Fruit fly (Drosophila melanogaster) whole organism, embryonic: ENCODE measurements around the gene CG34251.

Experiments
- Ada2b ChIP-seq: fragments of 200-800 bp; sonication (Bioruptor generic); IDR thresholded peaks from 2 replicates; pipeline ENCODE4 v1.3.6; 2022; ENCODE audit warnings: missing biosample characterization, missing genetic modification characterization
- C15 ChIP-seq: fragments of 200-800 bp; sonication (Bioruptor generic); IDR thresholded peaks from 3 replicates; pipeline ENCODE4 v1.3.6; 2022; ENCODE audit warnings: missing biosample characterization, missing genetic modification characterization
- CG10274 ChIP-seq: fragments of 200-800 bp; sonication (Bioruptor generic); optimal IDR thresholded peaks from 3 replicates; lab custom pipeline; 2017; ENCODE audit warnings: missing biosample characterization, mild to moderate bottlenecking, missing genetic modification characterization
- CG11085 ChIP-seq: fragments of 200-800 bp; sonication (Bioruptor generic); IDR thresholded peaks from 2 replicates; pipeline ENCODE4 v1.3.6; 2022; ENCODE audit warnings: missing biosample characterization, missing genetic modification characterization
- CG11093 ChIP-seq: fragments of 200-800 bp; sonication (Bioruptor generic); IDR thresholded peaks from 3 replicates; pipeline ENCODE4 v1.3.6; 2022; ENCODE audit warnings: missing biosample characterization, missing genetic modification characterization
- CG12155 ChIP-seq: fragments of 200-800 bp; sonication (Bioruptor generic); optimal IDR thresholded peaks from 3 replicates; lab custom pipeline; 2016; ENCODE audit warnings: missing biosample characterization, missing genetic modification characterization
- CG12219 ChIP-seq: fragments of 200-800 bp; sonication (Bioruptor generic); optimal IDR thresholded peaks from 3 replicates; lab custom pipeline; 2018; ENCODE audit warnings: missing biosample characterization, mild to moderate bottlenecking, missing genetic modification characterization
- CG1233 ChIP-seq: fragments of 200-800 bp; sonication (Bioruptor generic); optimal IDR thresholded peaks from 4 replicates; lab custom pipeline; 2018; ENCODE audit warnings: missing biosample characterization, mild to moderate bottlenecking, missing genetic modification characterization
- CG12744 ChIP-seq: fragments of 200-800 bp; sonication (Bioruptor generic); optimal IDR thresholded peaks from 2 replicates; lab custom pipeline; 2016; ENCODE audit warnings: missing biosample characterization, missing genetic modification characterization
- CG12769 ChIP-seq: fragments of 200-800 bp; sonication (Bioruptor generic); optimal IDR thresholded peaks from 2 replicates; lab custom pipeline; 2019; ENCODE audit warnings: missing biosample characterization, mild to moderate bottlenecking, missing genetic modification characterization, moderate library complexity
- CG13287 ChIP-seq: fragments of 200-800 bp; sonication (Bioruptor generic); IDR thresholded peaks from 2 replicates; pipeline ENCODE4 v1.3.6; 2022; ENCODE audit warnings: missing biosample characterization, missing genetic modification characterization; ENCODE audit not compliant: partially characterized antibody
- CG13775 ChIP-seq: fragments of 200-800 bp; sonication (Bioruptor generic); optimal IDR thresholded peaks from 3 replicates; lab custom pipeline; 2017; ENCODE audit warnings: missing biosample characterization, mild to moderate bottlenecking, missing genetic modification characterization
- CG14014 ChIP-seq: fragments of 200-800 bp; sonication (Bioruptor generic); IDR thresholded peaks from 2 replicates; pipeline ENCODE4 v1.3.6; 2022; ENCODE audit warnings: missing biosample characterization, missing genetic modification characterization
- CG14441 ChIP-seq: fragments of 200-800 bp; sonication (Bioruptor generic); IDR thresholded peaks from 2 replicates; pipeline ENCODE4 v1.3.6; 2022; ENCODE audit warnings: missing biosample characterization, missing genetic modification characterization
- CG15514 ChIP-seq: fragments of 200-800 bp; sonication (Bioruptor generic); optimal IDR thresholded peaks from 3 replicates; lab custom pipeline; 2017; ENCODE audit warnings: missing biosample characterization, missing genetic modification characterization, mild to moderate bottlenecking, moderate library complexity, missing genetic modification reagents
- CG1603 ChIP-seq: fragments of 200-800 bp; sonication (Bioruptor generic); optimal IDR thresholded peaks from 2 replicates; lab custom pipeline; 2019; ENCODE audit warnings: missing biosample characterization, mild to moderate bottlenecking, missing genetic modification characterization, moderate library complexity
- CG32772 ChIP-seq: fragments of 200-800 bp; sonication (Bioruptor generic); IDR thresholded peaks from 2 replicates; pipeline ENCODE4 v1.3.6; 2022; ENCODE audit warnings: missing biosample characterization, missing genetic modification characterization
- CG3847 ChIP-seq: fragments of 200-800 bp; sonication (Bioruptor generic); IDR thresholded peaks from 2 replicates; pipeline ENCODE4 v1.3.6; 2022; ENCODE audit warnings: missing biosample characterization, missing genetic modification characterization
- CG43689 ChIP-seq: fragments of 200-800 bp; sonication (Bioruptor generic); IDR thresholded peaks from 2 replicates; pipeline ENCODE4 v1.3.6; 2022; ENCODE audit warnings: missing biosample characterization, missing genetic modification characterization
- CG4404 ChIP-seq: fragments of 200-800 bp; sonication (Bioruptor generic); IDR thresholded peaks from 2 replicates; pipeline ENCODE4 v1.3.6; 2022; ENCODE audit warnings: missing biosample characterization, missing genetic modification characterization
- CG4617 ChIP-seq: fragments of 200-800 bp; sonication (Bioruptor generic); optimal IDR thresholded peaks from 3 replicates; lab custom pipeline; 2016; ENCODE audit warnings: missing biosample characterization, missing genetic modification characterization, borderline replicate concordance
- CG4820 ChIP-seq: fragments of 200-800 bp; sonication (Bioruptor generic); optimal IDR thresholded peaks from 3 replicates; lab custom pipeline; 2016; ENCODE audit warnings: missing biosample characterization, missing genetic modification characterization
- CG6765 ChIP-seq: fragments of 200-800 bp; sonication (Bioruptor generic); optimal IDR thresholded peaks from 3 replicates; lab custom pipeline; 2017; ENCODE audit warnings: missing biosample characterization, mild to moderate bottlenecking, missing genetic modification characterization
- CG7987 ChIP-seq: fragments of 200-800 bp; sonication (Bioruptor generic); optimal IDR thresholded peaks from 2 replicates; lab custom pipeline; 2018; ENCODE audit warnings: missing biosample characterization, mild to moderate bottlenecking, missing genetic modification characterization, moderate library complexity
- Chrac-16 ChIP-seq: fragments of 200-800 bp; sonication (Bioruptor generic); optimal IDR thresholded peaks from 3 replicates; lab custom pipeline; 2016; ENCODE audit warnings: missing biosample characterization, missing genetic modification characterization
- Dad ChIP-seq: fragments of 200-800 bp; sonication (Bioruptor generic); optimal IDR thresholded peaks from 3 replicates; lab custom pipeline; 2016; ENCODE audit warnings: missing biosample characterization, missing genetic modification characterization
- MESR4 ChIP-seq: fragments of 200-800 bp; sonication (Bioruptor generic); optimal IDR thresholded peaks from 2 replicates; lab custom pipeline; 2018; ENCODE audit warnings: missing biosample characterization, mild to moderate bottlenecking, missing genetic modification characterization, moderate library complexity
- MTF-1 ChIP-seq: fragments of 200-800 bp; sonication (Bioruptor generic); optimal IDR thresholded peaks from 2 replicates; lab custom pipeline; 2018; ENCODE audit warnings: missing biosample characterization, mild to moderate bottlenecking, missing genetic modification characterization, borderline replicate concordance
- Mad ChIP-seq: fragments of 200-800 bp; sonication (Bioruptor generic); optimal IDR thresholded peaks from 2 replicates; lab custom pipeline; 2016; ENCODE audit warnings: missing biosample characterization, missing genetic modification characterization
- Meics ChIP-seq: fragments of 200-800 bp; sonication (Bioruptor generic); optimal IDR thresholded peaks from 2 replicates; lab custom pipeline; 2017; ENCODE audit warnings: missing biosample characterization, mild to moderate bottlenecking, missing genetic modification characterization
- Oli ChIP-seq: fragments of 200-800 bp; sonication (Bioruptor generic); optimal IDR thresholded peaks from 2 replicates; lab custom pipeline; 2018; ENCODE audit warnings: missing biosample characterization, mild to moderate bottlenecking, missing genetic modification characterization, moderate library complexity
- Scr ChIP-seq: fragments of 200-800 bp; sonication (Bioruptor generic); IDR thresholded peaks from 2 replicates; pipeline ENCODE4 v1.3.6; 2022; ENCODE audit warnings: missing biosample characterization, missing genetic modification characterization; ENCODE audit not compliant: partially characterized antibody
- Side ChIP-seq: fragments of 200-800 bp; sonication (Bioruptor generic); optimal IDR thresholded peaks from 2 replicates; lab custom pipeline; 2016; ENCODE audit warnings: missing biosample characterization, missing genetic modification characterization
- Sox100B ChIP-seq: fragments of 200-800 bp; sonication (Bioruptor generic); optimal IDR thresholded peaks from 3 replicates; lab custom pipeline; 2018; ENCODE audit warnings: missing biosample characterization, mild to moderate bottlenecking, missing genetic modification characterization
- ac ChIP-seq: fragments of 200-800 bp; sonication (Bioruptor generic); optimal IDR thresholded peaks from 3 replicates; lab custom pipeline; 2017; ENCODE audit warnings: missing biosample characterization, mild to moderate bottlenecking, missing genetic modification characterization
- ara ChIP-seq: fragments of 200-800 bp; sonication (Bioruptor generic); IDR thresholded peaks from 2 replicates; pipeline ENCODE4 v1.3.6; 2022; ENCODE audit warnings: missing biosample characterization, missing genetic modification characterization
- ase ChIP-seq: fragments of 200-800 bp; sonication (Bioruptor generic); IDR thresholded peaks from 3 replicates; pipeline ENCODE4 v1.3.6; 2022; ENCODE audit warnings: missing biosample characterization, missing genetic modification characterization
- dati ChIP-seq: fragments of 200-800 bp; sonication (Bioruptor generic); IDR thresholded peaks from 2 replicates; pipeline ENCODE4 v1.3.6; 2022; ENCODE audit warnings: missing biosample characterization, missing genetic modification characterization
- ftz-f1 ChIP-seq: fragments of 200-800 bp; sonication (Bioruptor generic); optimal IDR thresholded peaks from 2 replicates; lab custom pipeline; 2016; ENCODE audit warnings: missing biosample characterization, missing genetic modification characterization
- hbn ChIP-seq: fragments of 200-800 bp; sonication (Bioruptor generic); IDR thresholded peaks from 2 replicates; pipeline ENCODE4 v1.3.6; 2022; ENCODE audit warnings: missing biosample characterization, missing genetic modification characterization; ENCODE audit not compliant: partially characterized antibody
- kni ChIP-seq: fragments of 200-800 bp; sonication (Bioruptor generic); optimal IDR thresholded peaks from 3 replicates; lab custom pipeline; 2017; ENCODE audit warnings: mild to moderate bottlenecking, missing biosample characterization, missing genetic modification reagents, missing genetic modification characterization
- maf-S ChIP-seq: fragments of 200-800 bp; sonication (Bioruptor generic); optimal IDR thresholded peaks from 2 replicates; lab custom pipeline; 2016; ENCODE audit warnings: missing biosample characterization, missing genetic modification characterization
- org-1 ChIP-seq: fragments of 200-800 bp; sonication (Bioruptor generic); optimal IDR thresholded peaks from 2 replicates; lab custom pipeline; 2017; ENCODE audit warnings: missing biosample characterization, missing genetic modification characterization
- pho ChIP-seq: fragments of 200-800 bp; sonication (Bioruptor generic); optimal IDR thresholded peaks from 2 replicates; lab custom pipeline; 2016; ENCODE audit warnings: missing biosample characterization, missing genetic modification characterization
- run ChIP-seq: fragments of 200-800 bp; sonication (Bioruptor generic); optimal IDR thresholded peaks from 3 replicates; lab custom pipeline; 2018; ENCODE audit warnings: missing biosample characterization, mild to moderate bottlenecking, missing genetic modification characterization
- schlank ChIP-seq: fragments of 200-800 bp; sonication (Bioruptor generic); optimal IDR thresholded peaks from 2 replicates; lab custom pipeline; 2018; ENCODE audit warnings: missing biosample characterization, mild to moderate bottlenecking, missing genetic modification characterization
- shn ChIP-seq: fragments of 200-800 bp; sonication (Bioruptor generic); optimal IDR thresholded peaks from 3 replicates; lab custom pipeline; 2016; ENCODE audit warnings: missing biosample characterization, missing genetic modification characterization
- zen ChIP-seq: fragments of 200-800 bp; sonication (Bioruptor generic); optimal IDR thresholded peaks from 3 replicates; lab custom pipeline; 2018; ENCODE audit warnings: missing biosample characterization, mild to moderate bottlenecking, missing genetic modification characterization, moderate library complexity

CG34251 gene

DNA sequence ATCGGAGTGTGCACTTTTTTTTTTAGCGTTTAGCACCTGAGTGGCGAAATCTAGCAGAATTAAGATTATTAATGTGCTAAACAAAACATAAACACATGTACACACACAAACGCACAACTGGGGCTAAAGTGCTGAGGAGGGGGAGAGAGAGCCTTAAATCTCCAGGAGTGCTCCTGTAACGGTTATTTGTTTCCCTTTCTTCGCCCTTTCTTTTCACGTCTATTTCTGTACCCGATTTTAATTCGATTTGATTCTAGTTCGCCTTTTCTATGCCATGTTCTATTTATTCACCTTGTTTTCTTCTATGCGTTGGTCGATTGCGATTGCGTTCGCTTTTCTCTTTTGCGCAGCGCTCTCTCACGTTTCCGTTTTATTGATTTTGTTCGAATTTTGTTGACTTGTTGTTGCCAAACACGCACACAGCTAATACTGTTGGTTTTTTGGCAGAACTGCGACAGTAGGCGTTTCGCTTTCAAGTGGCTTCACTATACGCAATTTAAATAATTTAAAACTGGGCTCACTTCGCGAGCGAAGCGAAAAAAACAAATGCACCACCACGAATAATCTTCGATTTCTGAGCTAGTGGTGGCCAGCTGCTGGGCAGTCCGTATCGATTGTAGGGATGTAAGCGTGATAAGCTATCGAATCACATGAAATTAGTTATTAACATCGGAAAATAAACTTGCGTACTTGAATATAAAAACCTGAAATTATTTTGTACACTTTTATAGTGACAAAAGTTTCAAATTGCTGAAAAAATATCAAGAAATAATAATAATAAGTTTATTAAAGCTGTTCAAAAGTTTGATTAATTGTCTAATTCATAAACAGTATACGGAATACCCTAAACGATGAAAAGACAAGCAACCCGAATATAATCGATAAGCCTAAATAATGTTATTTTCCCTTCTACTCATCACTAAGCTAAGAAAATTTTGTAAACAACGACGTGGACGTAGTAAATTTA is 17.4 kb upstream of the CG34251 start, which contains the start of the genes Krn, Ndfip and CG7484 (continued):
- TF ChIP-seq CG14014 (peak; percentile 82), CG7987 (peak; percentile 27), Meics (GFP tag; lab: Kevin White, UChicago) (peak; percentile 84), CG1233 (GFP tag; lab: Kevin White, UChicago) (peak; percentile 78), CG3847 (peak; percentile 90), CG6765 (GFP tag; lab: Kevin White, UChicago) (no peak), CG10274 (GFP tag; lab: Kevin White, UChicago) (peak; percentile 39), C15 (GFP tag; lab: Robert Waterston, UW) (no peak; the same call in 2 of the 3 replicates), CG12769 (peak; percentile 72), MTF-1 (GFP tag; lab: Kevin White, UChicago) (peak; percentile 25), CG11085 (peak; percentile 83), Dad (GFP tag; lab: Kevin White, UChicago) (peak; percentile 81), pho (GFP tag; lab: Kevin White, UChicago) (peak; percentile 82), CG4820 (peak; percentile 85), ara (GFP tag; lab: Robert Waterston, UW) (peak; percentile 73), CG12155 (GFP tag; lab: Kevin White, UChicago) (peak; percentile 90), kni (GFP tag; lab: Kevin White, UChicago) (peak; percentile 11), CG13775 (peak; percentile 92), MESR4 (GFP tag; lab: Kevin White, UChicago) (peak; percentile 86), CG4404 (GFP tag; lab: Robert Waterston, UW) (peak; percentile 89), Sox100B (GFP tag; lab: Kevin White, UChicago) (peak; percentile 84), Chrac-16 (GFP tag; lab: Kevin White, UChicago) (peak; percentile 91), CG12744 (GFP tag; lab: Kevin White, UChicago) (peak; percentile 65), ftz-f1 (GFP tag; lab: Kevin White, UChicago) (no peak), Side (peak; percentile 67), ase (GFP tag; lab: Robert Waterston, UW) (peak; percentile 74), hbn (GFP tag; lab: Robert Waterston, UW) (peak; percentile 95), CG12219 (GFP tag; lab: Kevin White, UChicago) (peak; percentile 53), Ada2b (peak; percentile 85), dati (GFP tag; lab: Robert Waterston, UW) (0 out of 2 replicates have a peak, but pooled peaks have one; percentile 3), Oli (peak; percentile 80), CG1603 (tag; lab: Kevin White, UChicago) (peak; percentile 60), Mad (GFP tag; lab: Kevin White, UChicago) (peak; percentile 80), maf-S (GFP tag; lab: Kevin White, UChicago) (peak; percentile 62), Scr (GFP tag; lab: Robert Waterston, UW) (peak; percentile 98), CG11093 (GFP tag; lab: Robert Waterston, UW) (peak; percentile 72), CG15514 (peak; percentile 71), shn (GFP tag; lab: Kevin White, UChicago) (peak; percentile 72), CG43689 (GFP tag; lab: Robert Waterston, UW) (0 out of 2 replicates have a peak, but pooled peaks have one; percentile 16), zen (tag; lab: Kevin White, UChicago) (peak; percentile 91), CG14441 (GFP tag; lab: Robert Waterston, UW) (peak; percentile 83), ac (peak; percentile 1), org-1 (peak; percentile 59), CG13287 (peak; percentile 97), run (tag; lab: Kevin White, UChicago) (peak; percentile 74), CG32772 (GFP tag; lab: Robert Waterston, UW) (peak; percentile 85), CG4617 (GFP tag; lab: Kevin White, UChicago) (peak; percentile 56), schlank (tag; lab: Kevin White, UChicago) (peak; percentile 39)
